Fruit fly (Drosophila melanogaster): Measurements from ENCODE around the gene mRpL1.

mRpL1 gene

DNA sequence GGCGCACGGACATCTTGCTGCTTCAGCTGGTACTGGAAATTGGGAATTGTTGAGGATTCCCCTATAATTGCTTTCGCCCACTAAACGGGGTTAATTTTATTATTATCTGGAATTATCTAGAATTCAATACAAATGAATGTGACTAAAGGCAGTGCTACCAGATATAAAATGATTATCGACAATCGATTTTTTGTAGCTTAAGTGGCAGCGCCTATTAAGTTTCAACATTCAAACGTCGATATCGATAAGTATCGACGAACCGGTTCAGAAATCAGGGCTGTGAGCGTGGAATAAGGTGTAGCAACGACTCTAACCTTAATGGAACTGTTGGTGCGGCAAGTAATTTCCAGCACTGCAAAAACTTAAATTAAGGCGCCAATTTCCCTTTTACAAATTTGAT, 3.9 kb downstream of the mRpL1 start, which contains the start of gene Sgt1 (continued):
- 0 out of 3 replicates have a peak, but pooled peaks have one; percentile 25 for TF ChIP-seq Aef1 (GFP tag; IDR thresholded peaks at IDR 0.05)
- no peak for TF ChIP-seq gcm (GFP tag; optimal IDR thresholded peaks at IDR 0.05)
- TF ChIP-seq Usf (GFP tag; optimal IDR thresholded peaks at IDR 0.05): no peak
- TF ChIP-seq CG9797 (GFP tag; optimal IDR thresholded peaks at IDR 0.05): peak; percentile 57
- TF ChIP-seq CG5245 (GFP tag; optimal IDR thresholded peaks at IDR 0.05): peak; percentile 44
- 0 out of 2 replicates have a peak, but pooled peaks have one; percentile 9 for TF ChIP-seq CG8765 (GFP tag; IDR thresholded peaks at IDR 0.05)
- no peak for TF ChIP-seq GATAe (GFP tag; conservative IDR thresholded peaks at IDR 0.05)
- TF ChIP-seq CG11560 (tag; IDR thresholded peaks at IDR 0.05): peak; percentile 60; the same call in 2 of the 3 replicates
- no peak for TF ChIP-seq H2.0 (GFP tag; IDR thresholded peaks at IDR 0.05)
- TF ChIP-seq caup (GFP tag; optimal IDR thresholded peaks at IDR 0.05; ENCODE audit: severe bottlenecking): peak; percentile 16
- peak; percentile 11 for TF ChIP-seq CG12744 (GFP tag; optimal IDR thresholded peaks at IDR 0.05)
- no peak for TF ChIP-seq D19A (tag; optimal IDR thresholded peaks at IDR 0.05)
- peak; percentile 6 for TF ChIP-seq CG4854 (GFP tag; optimal IDR thresholded peaks at IDR 0.05)
- peak; percentile 92 for TF ChIP-seq bbx (GFP tag; IDR thresholded peaks at IDR 0.05; ENCODE audit: partially characterized antibody)
- peak; percentile 23 for TF ChIP-seq Dip3 (GFP tag; optimal IDR thresholded peaks at IDR 0.05)
- TF ChIP-seq pzg (GFP tag; optimal IDR thresholded peaks at IDR 0.05): peak; percentile 99
- peak; percentile 73 for TF ChIP-seq exex (tag; optimal IDR thresholded peaks at IDR 0.05)
- TF ChIP-seq CG16779 (GFP tag; IDR thresholded peaks at IDR 0.05): no peak
- peak; percentile 43 for TF ChIP-seq chn (GFP tag; optimal IDR thresholded peaks at IDR 0.05)
- TF ChIP-seq CG30403 (GFP tag; optimal IDR thresholded peaks at IDR 0.05): peak; percentile 56
- no peak for TF ChIP-seq CG11093 (GFP tag; IDR thresholded peaks at IDR 0.05)
- peak; percentile 96 for TF ChIP-seq Med (GFP tag)
- peak; percentile 33 for TF ChIP-seq CG8944 (GFP tag; optimal IDR thresholded peaks at IDR 0.05)
- peak; percentile 80 for TF ChIP-seq CG3847 (GFP tag; IDR thresholded peaks at IDR 0.05)
- no peak for TF ChIP-seq cato (GFP tag; optimal IDR thresholded peaks at IDR 0.05; ENCODE audit: borderline replicate concordance)
- no peak for TF ChIP-seq CG2889 (GFP tag; IDR thresholded peaks at IDR 0.05)
- no peak for TF ChIP-seq oc (tag; optimal IDR thresholded peaks at IDR 0.05)
- peak; percentile 7 for TF ChIP-seq CG8924 (tag; optimal IDR thresholded peaks at IDR 0.05)
- no peak for TF ChIP-seq CG10462 (GFP tag; optimal IDR thresholded peaks at IDR 0.05)
- TF ChIP-seq Bgb (GFP tag; IDR thresholded peaks at IDR 0.05; ENCODE audit: partially characterized antibody): peak; percentile 88
- TF ChIP-seq repo (GFP tag; optimal IDR thresholded peaks at IDR 0.05): peak; percentile 40
- peak; percentile 96 for TF ChIP-seq stwl (tag; optimal IDR thresholded peaks at IDR 0.05)
- TF ChIP-seq CG8478 (optimal IDR thresholded peaks at IDR 0.05): no peak
- TF ChIP-seq Kr (GFP tag; optimal IDR thresholded peaks at IDR 0.05): no peak
- TF ChIP-seq her (GFP tag; optimal IDR thresholded peaks at IDR 0.05): peak; percentile 62
- no peak for TF ChIP-seq MTF-1 (GFP tag; optimal IDR thresholded peaks at IDR 0.05; ENCODE audit: borderline replicate concordance)
- TF ChIP-seq Hey (tag; optimal IDR thresholded peaks at IDR 0.05): no peak
- TF ChIP-seq Xrp1 (GFP tag; IDR thresholded peaks at IDR 0.05): no peak
- peak; percentile 99 for TF ChIP-seq CG15514 (GFP tag; optimal IDR thresholded peaks at IDR 0.05)
- no peak for TF ChIP-seq CG6254 (GFP tag; optimal IDR thresholded peaks at IDR 0.05)
- TF ChIP-seq Six4 (GFP tag; optimal IDR thresholded peaks at IDR 0.05): peak; percentile 6
- TF ChIP-seq chif (GFP tag; optimal IDR thresholded peaks at IDR 0.05): peak; percentile 4 to 15
- TF ChIP-seq Spps (tag; optimal IDR thresholded peaks at IDR 0.05): no peak
- TF ChIP-seq Stat92E (GFP tag; optimal IDR thresholded peaks at IDR 0.05): peak in 1 of 3 experiments; percentile 86
- peak; percentile 89 for TF ChIP-seq CG34224 (GFP tag; IDR thresholded peaks at IDR 0.05; ENCODE audit: partially characterized antibody)
- peak; percentile 85 for TF ChIP-seq CG13287 (GFP tag; IDR thresholded peaks at IDR 0.05; ENCODE audit: partially characterized antibody)
- TF ChIP-seq Dek (tag; optimal IDR thresholded peaks at IDR 0.05): peak; percentile 29
- TF ChIP-seq hb (GFP tag; IDR thresholded peaks at IDR 0.05; ENCODE audit: partially characterized antibody): peak; percentile 80
- peak; percentile 78 for TF ChIP-seq Myb (GFP tag; optimal IDR thresholded peaks at IDR 0.05)
- peak; percentile 59 for TF ChIP-seq CG9609 (GFP tag; optimal IDR thresholded peaks at IDR 0.05)
